Fruit fly (Drosophila melanogaster) whole organism, embryonic: ENCODE data around the gene zye.

Experiments used
- Abd-B ChIP-seq: fragments of 200-800 bp; sonication (Bioruptor generic); optimal IDR thresholded peaks from 2 replicates; lab custom pipeline; 2018; ENCODE audit warnings: missing biosample characterization, mild to moderate bottlenecking, missing genetic modification characterization, moderate library complexity
- Neu2 ChIP-seq: fragments of 200-800 bp; sonication (Bioruptor generic); optimal IDR thresholded peaks from 3 replicates; lab custom pipeline; 2016; ENCODE audit warnings: missing biosample characterization, missing genetic modification characterization, borderline replicate concordance
- ase ChIP-seq: fragments of 200-800 bp; sonication (Bioruptor generic); IDR thresholded peaks from 3 replicates; pipeline ENCODE4 v1.3.6; 2022; ENCODE audit warnings: missing biosample characterization, missing genetic modification characterization
- btn ChIP-seq: fragments of 200-800 bp; sonication (Bioruptor generic); optimal IDR thresholded peaks from 2 replicates; lab custom pipeline; 2016; ENCODE audit warnings: missing biosample characterization, missing genetic modification characterization
- tio ChIP-seq: fragments of 200-800 bp; sonication (Bioruptor generic); optimal IDR thresholded peaks from 2 replicates; lab custom pipeline; 2017; ENCODE audit warnings: missing biosample characterization, missing genetic modification characterization, inconsistent platforms

- TF ChIP-seq tio (no peak), Neu2 (GFP tag; lab: Kevin White, UChicago) (no peak), ase (GFP tag; lab: Robert Waterston, UW) (no peak), btn (no peak), Abd-B (GFP tag; lab: Kevin White, UChicago) (no peak)
Measured at dm6 chr3L:20376564-20376920, 36.9 kb upstream of the zye start.
